Fruit fly (Drosophila melanogaster): ENCODE data around the gene CG42585.
"Not testable (repeated sequence)": the region's sequence is repeated elsewhere in the genome, so short reads cannot be mapped to it uniquely, and the experiment has no call there.

dm6 chr2L:14737669-14738068 lies 2.0 kb upstream of the CG42585 start, which contains the start of gene CG31775:
- not testable (repeated sequence) for TF ChIP-seq Sin3A, psq, insv, h (optimal IDR thresholded peaks at IDR 0.05)
